Worm (Caenorhabditis elegans): ENCODE results near the gene cyk-4.

The cyk-4 gene

ce11 chrIII:13771145-13771544 is at the start of gene cyk-4, which contains the start of gene pdr-1:
Gene cyk-4, minus strand, starts transcription at chrIII:13771224.
Gene pdr-1, plus strand, starts transcription at chrIII:13771513.
- TF ChIP-seq lin-15B (tag; optimal IDR thresholded peaks at IDR 0.05) = peak; percentile 83
- TF ChIP-seq rnt-1 (tag; optimal IDR thresholded peaks at IDR 0.05) = peak; percentile 68
- TF ChIP-seq fkh-8 (tag; optimal IDR thresholded peaks at IDR 0.05) = peak; percentile 60
- TF ChIP-seq tlp-1 (tag; optimal IDR thresholded peaks at IDR 0.05) = no peak
- TF ChIP-seq snu-23 (GFP tag; optimal IDR thresholded peaks at IDR 0.05) = peak; percentile 67
- TF ChIP-seq F16B12.6 (tag; optimal IDR thresholded peaks at IDR 0.05) = peak; percentile 43
- peak; percentile 16 for TF ChIP-seq nhr-77 (tag; optimal IDR thresholded peaks at IDR 0.05)
- peak; percentile 30 for TF ChIP-seq fos-1 (tag; optimal IDR thresholded peaks at IDR 0.05)
- TF ChIP-seq skn-1 (tag; optimal IDR thresholded peaks at IDR 0.05) = peak; percentile 75
- no peak for TF ChIP-seq hlh-4 (tag; optimal IDR thresholded peaks at IDR 0.05)
- TF ChIP-seq elt-3 (tag; optimal IDR thresholded peaks at IDR 0.05) = peak in 1 of 6 experiments; percentile 65
- TF ChIP-seq xbp-1 (tag; optimal IDR thresholded peaks at IDR 0.05) = peak; percentile 30
- TF ChIP-seq tbx-2 (tag; optimal IDR thresholded peaks at IDR 0.05) = peak; percentile 54
- TF ChIP-seq mdl-1 (tag; optimal IDR thresholded peaks at IDR 0.05) = peak in 1 of 2 experiments; percentile 53
- peak; percentile 58 to 86 for TF ChIP-seq lsy-2 (tag; optimal IDR thresholded peaks at IDR 0.05)
- TF ChIP-seq C16A3.4 (tag; optimal IDR thresholded peaks at IDR 0.05) = peak; percentile 75
- TF ChIP-seq efl-1 (optimal IDR thresholded peaks at IDR 0.05) = peak; percentile 73 to 88
- TF ChIP-seq efl-1 (GFP tag; optimal IDR thresholded peaks at IDR 0.05 in 1 of 2) = peak; percentile 88 to 98
- TF ChIP-seq sptf-1 (tag; optimal IDR thresholded peaks at IDR 0.05) = no peak
- TF ChIP-seq lin-35 (GFP tag; optimal IDR thresholded peaks at IDR 0.05) = peak; percentile 87 to 94
- peak; percentile 46 for TF ChIP-seq isw-1 (GFP tag; IDR thresholded peaks at IDR 0.05)
- TF ChIP-seq lin-13 (GFP tag; optimal IDR thresholded peaks at IDR 0.05) = peak; percentile 13
- TF ChIP-seq nhr-90 (tag; optimal IDR thresholded peaks at IDR 0.05; ENCODE audit: poor library complexity) = peak; percentile 19
- TF ChIP-seq nhr-20 (tag; optimal IDR thresholded peaks at IDR 0.05) = peak; percentile 49
- TF ChIP-seq C04F5.9 (tag; optimal IDR thresholded peaks at IDR 0.05) = no peak
- TF ChIP-seq ceh-82 (tag; optimal IDR thresholded peaks at IDR 0.05) = peak; percentile 41 to 85 (median 50)
- no peak for TF ChIP-seq egl-27 (tag; optimal IDR thresholded peaks at IDR 0.05)
- peak; percentile 79 to 88 (median 82) for TF ChIP-seq dpl-1 (GFP tag; optimal IDR thresholded peaks at IDR 0.05)
- TF ChIP-seq blmp-1 (tag; optimal IDR thresholded peaks at IDR 0.05) = no peak
- 0 out of 2 replicates have a peak, but pooled peaks have one; percentile 37 for TF ChIP-seq nhr-19 (GFP tag; conservative IDR thresholded peaks at IDR 0.05)
- TF ChIP-seq elt-2 (tag; optimal IDR thresholded peaks at IDR 0.05) = no peak

ce11 chrIII:13780199-13780706 is 9.2 kb upstream of the cyk-4 start, which contains the start of gene pot-3:
Gene pot-3, plus strand, starts transcription at chrIII:13780215.
- TF ChIP-seq aha-1 (tag; optimal IDR thresholded peaks at IDR 0.05) = no peak
- TF ChIP-seq egl-13 (tag; optimal IDR thresholded peaks at IDR 0.05) = no peak
- no peak for TF ChIP-seq vab-15 (tag; optimal IDR thresholded peaks at IDR 0.05)
- TF ChIP-seq efl-1 (optimal IDR thresholded peaks at IDR 0.05) = no peak
- TF ChIP-seq efl-1 (GFP tag; optimal IDR thresholded peaks at IDR 0.05 in 1 of 2) = peak in 1 of 2 experiments; percentile 93
- no peak for TF ChIP-seq unc-130 (tag; optimal IDR thresholded peaks at IDR 0.05)
- peak in 1 of 6 experiments; percentile 40 for TF ChIP-seq elt-3 (tag; optimal IDR thresholded peaks at IDR 0.05)
- peak; percentile 15 for TF ChIP-seq pax-3 (tag; optimal IDR thresholded peaks at IDR 0.05)
- no peak for TF ChIP-seq nhr-237 (tag; optimal IDR thresholded peaks at IDR 0.05)
- TF ChIP-seq blmp-1 (tag; optimal IDR thresholded peaks at IDR 0.05) = no peak
- no peak for TF ChIP-seq swsn-7 (tag; optimal IDR thresholded peaks at IDR 0.05)
- no peak for TF ChIP-seq hlh-4 (tag; optimal IDR thresholded peaks at IDR 0.05)
- TF ChIP-seq ceh-8 (GFP tag; optimal IDR thresholded peaks at IDR 0.05) = no peak
- TF ChIP-seq lin-13 (GFP tag; optimal IDR thresholded peaks at IDR 0.05) = no peak
- TF ChIP-seq unc-98 (GFP tag; IDR thresholded peaks at IDR 0.05) = no peak
- peak; percentile 67 for TF ChIP-seq efl-3 (GFP tag; optimal IDR thresholded peaks at IDR 0.05)
- no peak for TF ChIP-seq unc-30 (tag; optimal IDR thresholded peaks at IDR 0.05)
- no peak for TF ChIP-seq C16A3.4 (tag; optimal IDR thresholded peaks at IDR 0.05)
- TF ChIP-seq pqm-1 (tag; optimal IDR thresholded peaks at IDR 0.05) = no peak
- peak in 1 of 2 experiments; percentile 2 for TF ChIP-seq lin-35 (GFP tag; optimal IDR thresholded peaks at IDR 0.05)
- TF ChIP-seq sox-4 (tag; optimal IDR thresholded peaks at IDR 0.05) = no peak
- no peak for TF ChIP-seq jun-1 (tag; optimal IDR thresholded peaks at IDR 0.05)
- no peak for TF ChIP-seq mab-9 (GFP tag; IDR thresholded peaks at IDR 0.05)
- no peak for TF ChIP-seq tbx-2 (tag; optimal IDR thresholded peaks at IDR 0.05)
- TF ChIP-seq snu-23 (GFP tag; optimal IDR thresholded peaks at IDR 0.05) = no peak
- TF ChIP-seq nhr-47 (tag; optimal IDR thresholded peaks at IDR 0.05) = no peak
- TF ChIP-seq nhr-90 (tag; optimal IDR thresholded peaks at IDR 0.05; ENCODE audit: poor library complexity) = no peak
